Worm (Caenorhabditis elegans) whole organism, late embryonic: ENCODE results near the gene tufm-1.

Experiments used
- F13H6.1 ChIP-seq: sonication (generic microtip); optimal IDR thresholded peaks from 2 replicates; lab custom pipeline; 2016; ENCODE audit warnings: missing genetic modification characterization, missing compliant biosample characterization
- ama-1 ChIP-seq: fragments of 150-350 bp; optimal IDR thresholded peaks from 2 replicates; lab custom pipeline; 2014
- ceh-22 ChIP-seq: sonication (generic microtip); optimal IDR thresholded peaks from 2 replicates; lab custom pipeline; 2017; ENCODE audit warnings: missing biosample characterization, missing genetic modification characterization
- dmd-4 ChIP-seq: sonication (generic microtip); optimal IDR thresholded peaks from 2 replicates; lab custom pipeline; 2016; ENCODE audit warnings: borderline replicate concordance, missing genetic modification characterization, missing compliant biosample characterization
- hlh-13 ChIP-seq: fragments of 200-800 bp; sonication (Bioruptor generic); optimal IDR thresholded peaks from 2 replicates; lab custom pipeline; 2018; ENCODE audit warnings: mild to moderate bottlenecking, missing genetic modification characterization, missing compliant biosample characterization
- hlh-30 ChIP-seq: sonication (generic microtip); optimal IDR thresholded peaks from 2 replicates; lab custom pipeline; 2017; ENCODE audit warnings: antibody characterized with exemption, missing genetic modification characterization, missing compliant biosample characterization; ENCODE audit not compliant: insufficient read depth
- pag-3 ChIP-seq: sonication (generic microtip); optimal IDR thresholded peaks from 2 replicates; lab custom pipeline; 2016; ENCODE audit warnings: missing compliant biosample characterization, missing genetic modification characterization, borderline replicate concordance
- unc-55 ChIP-seq: sonication (generic microtip); optimal IDR thresholded peaks from 2 replicates; lab custom pipeline; 2017; ENCODE audit warnings: missing biosample characterization, missing genetic modification reagents, missing genetic modification characterization

DNA sequence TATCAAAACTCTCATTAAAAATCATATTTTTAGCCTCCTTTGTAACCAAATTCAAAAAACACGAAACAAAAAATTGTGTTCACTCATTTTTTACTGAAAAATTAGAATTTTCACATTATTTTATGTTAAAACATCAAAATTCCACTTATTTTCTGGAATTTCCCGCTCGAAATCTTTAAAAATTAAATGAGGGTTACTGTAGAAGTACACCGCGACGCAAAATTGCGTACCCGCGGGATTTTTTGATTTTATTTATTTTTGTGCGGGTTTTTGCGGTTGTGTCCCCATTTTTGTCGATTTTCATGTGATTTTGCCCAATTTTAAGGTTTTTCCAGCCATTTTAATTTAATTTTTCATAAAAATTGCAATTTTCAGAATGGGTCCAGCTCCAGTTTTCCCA lies 43.6 kb upstream of the tufm-1 start:
- TF ChIP-seq unc-55 (GFP tag; lab: Kevin White, UChicago) (no peak), F13H6.1 (no peak), hlh-30 (no peak), pag-3 (no peak), hlh-13 (GFP tag; lab: Kevin White, UChicago) (no peak), ama-1 (lab: Kevin White, UChicago) (no peak), ceh-22 (tag; lab: Kevin White, UChicago) (no peak), dmd-4 (tag; lab: Kevin White, UChicago) (no peak)
